Fruit fly (Drosophila melanogaster) whole organism, wandering third instar larva: Measurements from ENCODE around the gene CG13801.

Experiments
- Abd-B ChIP-seq: fragments of >200 bp; optimal IDR thresholded peaks from 2 replicates; lab custom pipeline; 2017; ENCODE audit warnings: missing biosample characterization, missing genetic modification characterization
- CG32264 ChIP-seq: fragments of 200-800 bp; sonication (Bioruptor generic); optimal IDR thresholded peaks from 2 replicates; lab custom pipeline; 2016; ENCODE audit warnings: missing biosample characterization, missing genetic modification characterization
- CrebA ChIP-seq: fragments of 200-800 bp; sonication (Bioruptor generic); optimal IDR thresholded peaks from 2 replicates; lab custom pipeline; 2016; ENCODE audit warnings: missing biosample characterization, mild to moderate bottlenecking, missing genetic modification characterization, borderline replicate concordance
- Dfd ChIP-seq: fragments of >200 bp; optimal IDR thresholded peaks from 2 replicates; lab custom pipeline; 2017; ENCODE audit warnings: missing biosample characterization, missing genetic modification characterization
- Dif ChIP-seq: fragments of 200-275, 200-300 bp; sonication (Bioruptor generic); optimal IDR thresholded peaks from 2 replicates; lab custom pipeline; 2018; ENCODE audit warnings: missing biosample characterization, missing genetic modification characterization; ENCODE audit not compliant: partially characterized antibody
- GATAd ChIP-seq: sonication (Bioruptor generic); optimal IDR thresholded peaks from 2 replicates; lab custom pipeline; 2016; ENCODE audit warnings: missing biosample characterization, missing genetic modification characterization
- HLH106 ChIP-seq: fragments of 200-800 bp; optimal IDR thresholded peaks from 3 replicates; lab custom pipeline; 2019; ENCODE audit warnings: missing biosample characterization, mild to moderate bottlenecking, missing genetic modification characterization, moderate library complexity
- Hnf4 ChIP-seq: fragments of 200-800 bp; sonication (Bioruptor generic); optimal IDR thresholded peaks from 2 replicates; lab custom pipeline; 2016; ENCODE audit warnings: missing biosample characterization, mild to moderate bottlenecking, missing genetic modification characterization
- Hr78 ChIP-seq: fragments of >200 bp; optimal IDR thresholded peaks from 2 replicates; lab custom pipeline; 2017; ENCODE audit warnings: missing biosample characterization, missing genetic modification characterization
- Hr83 ChIP-seq: fragments of 200-300 bp; sonication (Bioruptor generic); optimal IDR thresholded peaks from 2 replicates; lab custom pipeline; 2016; ENCODE audit warnings: missing biosample characterization, mild to moderate bottlenecking, missing genetic modification characterization, moderate library complexity; ENCODE audit not compliant: poor library complexity, severe bottlenecking
- Jra ChIP-seq: sonication (Bioruptor generic); optimal IDR thresholded peaks from 2 replicates; lab custom pipeline; 2016; ENCODE audit warnings: missing biosample characterization, missing genetic modification characterization
- Mio ChIP-seq: sonication (Bioruptor generic); optimal IDR thresholded peaks from 2 replicates; lab custom pipeline; 2016; ENCODE audit warnings: missing biosample characterization, missing genetic modification characterization
- Myc ChIP-seq: fragments of >200 bp; optimal IDR thresholded peaks from 2 replicates; lab custom pipeline; 2017
- N ChIP-seq: fragments of >200 bp; optimal IDR thresholded peaks from 2 replicates; lab custom pipeline; 2018; ENCODE audit warnings: missing biosample characterization, missing external identifiers, missing genetic modification characterization
- Rel ChIP-seq, 2 experiments: fragments of 200-800 bp; sonication (Bioruptor generic) in 1 of 2; optimal IDR thresholded peaks; 2 replicates in 1 of 2; 3 replicates in 1 of 2; lab custom pipeline; 2016 to 2019; ENCODE audit warnings: mild to moderate bottlenecking in 2 of 2, missing biosample characterization in 2 of 2, missing genetic modification characterization in 2 of 2, moderate library complexity in 1 of 2
- Sp1 ChIP-seq: fragments of 200-800 bp; sonication (Bioruptor generic); optimal IDR thresholded peaks from 3 replicates; lab custom pipeline; 2019; ENCODE audit warnings: missing biosample characterization, mild to moderate bottlenecking, missing genetic modification characterization, moderate library complexity
- br ChIP-seq: fragments of 200-800 bp; sonication (Bioruptor generic); optimal IDR thresholded peaks from 2 replicates; lab custom pipeline; 2016; ENCODE audit warnings: missing biosample characterization, missing genetic modification characterization
- brk ChIP-seq: fragments of 200-800 bp; sonication (Bioruptor generic); optimal IDR thresholded peaks from 2 replicates; lab custom pipeline; 2016; ENCODE audit warnings: missing biosample characterization, mild to moderate bottlenecking, missing genetic modification characterization
- dl ChIP-seq, 2 experiments: fragments of 175-275, 200-275 bp in 1 of 2; fragments of 200-275 bp in 1 of 2; sonication (Bioruptor generic); optimal IDR thresholded peaks; lab custom pipeline; 2018; ENCODE audit warnings: mild to moderate bottlenecking in 2 of 2, missing biosample characterization in 2 of 2, missing genetic modification characterization in 2 of 2, moderate library complexity in 2 of 2; ENCODE audit not compliant: partially characterized antibody in 2 of 2, insufficient read depth in 1 of 2
- dmrt93B ChIP-seq: fragments of 200-800 bp; sonication (Bioruptor generic); optimal IDR thresholded peaks from 2 replicates; lab custom pipeline; 2018; ENCODE audit warnings: missing biosample characterization, mild to moderate bottlenecking, missing genetic modification characterization
- dsf ChIP-seq: sonication (Bioruptor generic); optimal IDR thresholded peaks from 2 replicates; lab custom pipeline; 2016; ENCODE audit warnings: missing biosample characterization, missing genetic modification characterization, borderline replicate concordance
- ey ChIP-seq: fragments of 200-800 bp; sonication (Bioruptor generic); optimal IDR thresholded peaks from 2 replicates; lab custom pipeline; 2016; ENCODE audit warnings: missing biosample characterization, missing genetic modification characterization
- foxo ChIP-seq, 2 experiments: fragments of 200-800 bp; sonication (Bioruptor generic); optimal IDR thresholded peaks; 2 replicates in 1 of 2; 3 replicates in 1 of 2; lab custom pipeline; 2016 to 2017; ENCODE audit warnings: missing biosample characterization in 2 of 2, missing genetic modification characterization in 2 of 2
- fru ChIP-seq: fragments of 200-800 bp; sonication (Bioruptor generic); optimal IDR thresholded peaks from 3 replicates; lab custom pipeline; 2016; ENCODE audit warnings: missing biosample characterization, mild to moderate bottlenecking, missing genetic modification characterization
- h ChIP-seq: fragments of 200-800 bp; sonication (Bioruptor generic); optimal IDR thresholded peaks from 3 replicates; lab custom pipeline; 2016; ENCODE audit warnings: missing biosample characterization, mild to moderate bottlenecking, missing genetic modification characterization
- lola ChIP-seq: fragments of >200 bp; optimal IDR thresholded peaks from 2 replicates; lab custom pipeline; 2017; ENCODE audit warnings: missing biosample characterization, missing genetic modification characterization
- pan ChIP-seq: fragments of >200 bp; optimal IDR thresholded peaks from 2 replicates; lab custom pipeline; 2017
- psq ChIP-seq: fragments of 200-800 bp; sonication (Bioruptor generic); optimal IDR thresholded peaks from 3 replicates; lab custom pipeline; 2017; ENCODE audit warnings: missing biosample characterization, mild to moderate bottlenecking, missing genetic modification characterization, moderate library complexity
- rgr ChIP-seq: fragments of 200-800 bp; sonication (Bioruptor generic); optimal IDR thresholded peaks from 3 replicates; lab custom pipeline; 2016; ENCODE audit warnings: missing biosample characterization, mild to moderate bottlenecking, missing genetic modification characterization
- sage ChIP-seq: fragments of 200-800 bp; sonication (Bioruptor generic); optimal IDR thresholded peaks from 2 replicates; lab custom pipeline; 2016; ENCODE audit warnings: missing biosample characterization, mild to moderate bottlenecking, missing genetic modification characterization
- sv ChIP-seq: fragments of 200-800 bp; sonication (Bioruptor generic); optimal IDR thresholded peaks from 3 replicates; lab custom pipeline; 2016; ENCODE audit warnings: missing biosample characterization, missing genetic modification characterization
- tai ChIP-seq: sonication (Bioruptor generic); optimal IDR thresholded peaks from 2 replicates; lab custom pipeline; 2016; ENCODE audit warnings: missing biosample characterization, missing genetic modification characterization
- woc ChIP-seq: sonication (Bioruptor generic); optimal IDR thresholded peaks from 2 replicates; lab custom pipeline; 2016; ENCODE audit warnings: missing biosample characterization, mild to moderate bottlenecking, missing genetic modification characterization

The CG13801 gene

dm6 chr3L:2360257-2360656 lies at the start of gene CG13801:
Gene CG13801, plus strand, starts transcription at chr3L:2360557.
- TF ChIP-seq h (no peak), CrebA (GFP tag; lab: Kevin White, UChicago) (no peak), br (no peak), Myc (lab: Kevin White, UChicago) (no peak), Jra (GFP tag; lab: Kevin White, UChicago) (no peak)

dm6 chr3L:2322257-2322776 lies 38.0 kb upstream of the CG13801 start, which contains the start of gene MsR1:
Gene MsR1, plus strand, starts transcription at chr3L:2322693.
- no peak for TF ChIP-seq brk (GFP tag; lab: Kevin White, UChicago)
- no peak for TF ChIP-seq rgr
- TF ChIP-seq Myc (lab: Kevin White, UChicago) = no peak
- no peak for TF ChIP-seq Rel (GFP tag; optimal IDR thresholded peaks at IDR 0.05; lab: Kevin White, UChicago)
- TF ChIP-seq Rel (tag; optimal IDR thresholded peaks at IDR 0.05; lab: Kevin White, UChicago) = no peak
- no peak for TF ChIP-seq fru (GFP tag; lab: Kevin White, UChicago)
- no peak for TF ChIP-seq Hr78 (GFP tag; lab: Kevin White, UChicago)
- TF ChIP-seq Mio = no peak
- TF ChIP-seq dmrt93B (GFP tag; lab: Kevin White, UChicago) = no peak
- TF ChIP-seq h = no peak
- TF ChIP-seq dl (GFP tag; optimal IDR thresholded peaks at IDR 0.05; lab: Kevin White, UChicago; ENCODE audit: insufficient read depth in 1 of 2, partially characterized antibody in 2 of 2) = no peak
- no peak for TF ChIP-seq Dif (GFP tag; lab: Kevin White, UChicago)
- no peak for TF ChIP-seq tai (GFP tag; lab: Kevin White, UChicago)
- TF ChIP-seq Sp1 = no peak
- TF ChIP-seq CrebA (GFP tag; lab: Kevin White, UChicago) = no peak
- no peak for TF ChIP-seq Hnf4 (GFP tag; lab: Kevin White, UChicago)
- TF ChIP-seq woc (GFP tag; lab: Kevin White, UChicago) = no peak
- TF ChIP-seq foxo (GFP tag; optimal IDR thresholded peaks at IDR 0.05; lab: Kevin White, UChicago) = no peak

- TF ChIP-seq woc (GFP tag; lab: Kevin White, UChicago) = no peak
- peak; percentile 90 for TF ChIP-seq Dfd (GFP tag; lab: Kevin White, UChicago)
Observed at dm6 chr3L:2325276-2325675, 35.1 kb upstream of the CG13801 start.

DNA sequence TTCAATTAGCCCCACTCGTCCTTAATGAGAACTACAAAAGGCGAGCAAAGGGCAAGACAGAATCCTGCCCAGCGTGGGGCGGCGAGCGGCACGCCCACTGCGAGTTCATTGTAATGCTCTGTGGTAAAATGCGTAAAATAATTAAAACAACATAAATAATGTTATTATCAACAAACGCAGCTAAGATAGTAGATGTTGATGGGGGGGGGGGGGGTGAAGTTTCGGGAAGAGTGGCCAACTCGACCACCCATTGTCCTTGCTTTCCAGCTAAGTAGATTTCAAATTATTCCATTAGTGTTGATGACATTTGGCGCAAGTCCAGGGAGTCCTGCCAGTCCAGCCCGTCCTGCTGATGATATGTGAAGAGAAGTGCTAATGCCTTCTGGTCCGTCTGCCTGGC lies 31.6 kb upstream of the CG13801 start:
- TF ChIP-seq brk (GFP tag; lab: Kevin White, UChicago) (no peak), Dfd (GFP tag; lab: Kevin White, UChicago) (peak; percentile 92)

dm6 chr3L:2332228-2332627 lies 28.1 kb upstream of the CG13801 start:
- no peak for TF ChIP-seq Mio
- TF ChIP-seq Abd-B = no peak
- TF ChIP-seq h = no peak
- no peak for TF ChIP-seq N (GFP tag; lab: Kevin White, UChicago)
- TF ChIP-seq sage (GFP tag; lab: Kevin White, UChicago) = no peak
- TF ChIP-seq tai (GFP tag; lab: Kevin White, UChicago) = no peak
- no peak for TF ChIP-seq GATAd

DNA sequence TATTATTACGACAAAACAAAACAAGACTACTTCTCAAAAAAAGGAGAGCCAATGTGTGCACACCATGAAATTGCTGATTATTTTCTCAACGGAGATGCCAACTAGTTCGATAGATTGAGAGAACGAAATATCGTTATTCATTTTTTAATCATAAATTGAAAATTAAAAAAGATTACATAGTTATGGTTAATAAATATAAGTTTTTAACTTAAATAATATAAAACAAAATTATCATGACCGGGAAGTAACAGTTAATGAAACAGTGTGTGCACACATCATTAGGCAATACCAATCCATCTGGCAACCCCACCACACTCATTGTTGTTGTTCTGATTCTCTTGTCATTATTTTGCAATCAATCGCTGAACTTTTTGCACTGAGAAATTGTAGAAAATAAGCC lies 11.5 kb downstream of the CG13801 start, which contains the start of the genes CG1317 and CG8993:
Gene CG1317, minus strand, starts transcription at position 58 of the 400 bp plus-strand sequence.
Gene CG8993, plus strand, starts transcription at position 318 of the 400 bp plus-strand sequence.
- TF ChIP-seq HLH106 (tag; lab: Kevin White, UChicago) (peak; percentile 49), foxo (GFP tag; optimal IDR thresholded peaks at IDR 0.05; lab: Kevin White, UChicago) (peak in 1 of 2 experiments; percentile 52), Jra (GFP tag; lab: Kevin White, UChicago) (no peak), Hr83 (GFP tag; lab: Kevin White, UChicago) (no peak), Sp1 (peak; percentile 24), pan (lab: Kevin White, UChicago) (no peak), dl (GFP tag; optimal IDR thresholded peaks at IDR 0.05; lab: Kevin White, UChicago; ENCODE audit: insufficient read depth in 1 of 2, partially characterized antibody in 2 of 2) (no peak), rgr (peak; percentile 47), dmrt93B (GFP tag; lab: Kevin White, UChicago) (no peak), Abd-B (no peak), CG32264 (no peak), ey (GFP tag; lab: Kevin White, UChicago) (no peak), h (no peak), psq (GFP tag; lab: Kevin White, UChicago) (peak; percentile 10), dsf (no peak), woc (GFP tag; lab: Kevin White, UChicago) (peak; percentile 44), lola (GFP tag; lab: Kevin White, UChicago) (no peak), Myc (lab: Kevin White, UChicago) (peak; percentile 8), Hnf4 (GFP tag; lab: Kevin White, UChicago) (no peak), br (no peak), sv (GFP tag; lab: Kevin White, UChicago) (peak; percentile 44)
